Worm (Caenorhabditis elegans) whole organism, young adult: ENCODE data around the gene T10C6.7.
"Not testable (repeated sequence)": the region's sequence is repeated elsewhere in the genome, so short reads cannot be mapped to it uniquely, and the experiment has no call there.

Experiments
- B0035.1 ChIP-seq: sonication (generic microtip); optimal IDR thresholded peaks from 2 replicates; lab custom pipeline; 2016; ENCODE audit warnings: missing genetic modification characterization, mild to moderate bottlenecking, missing compliant biosample characterization, missing genotype, missing genetic modification reagents
- F57C9.4 ChIP-seq: sonication (generic microtip); optimal IDR thresholded peaks from 2 replicates; lab custom pipeline; 2017; ENCODE audit warnings: mild to moderate bottlenecking, missing genetic modification characterization, missing compliant biosample characterization
- Y56A3A.18 ChIP-seq: fragments of 200-800 bp; sonication (Bioruptor generic); IDR thresholded peaks from 2 replicates; pipeline ENCODE4 v1.3.6; 2022; ENCODE audit warnings: missing genetic modification reagents, missing genetic modification characterization, missing compliant biosample characterization
- hrde-1 ChIP-seq: sonication (generic microtip); optimal IDR thresholded peaks from 2 replicates; lab custom pipeline; 2016; ENCODE audit warnings: missing genetic modification characterization, mild to moderate bottlenecking, missing compliant biosample characterization, moderate library complexity, missing genotype, missing genetic modification reagents, borderline replicate concordance
- lsy-27 ChIP-seq: sonication (generic microtip); optimal IDR thresholded peaks from 2 replicates; lab custom pipeline; 2017; ENCODE audit warnings: missing genetic modification characterization, mild to moderate bottlenecking, missing compliant biosample characterization, antibody characterized with exemption, missing genotype, borderline replicate concordance; ENCODE audit not compliant: insufficient read depth
- mes-4 ChIP-seq: sonication (generic microtip); optimal IDR thresholded peaks from 2 replicates; lab custom pipeline; 2016; ENCODE audit warnings: missing genotype, missing genetic modification characterization, missing compliant biosample characterization
- sea-2 ChIP-seq: fragments of 200-800 bp; sonication (Bioruptor generic); IDR thresholded peaks from 2 replicates; pipeline ENCODE4 v1.3.6; 2022; ENCODE audit warnings: missing genetic modification characterization, missing compliant biosample characterization
- zim-3 ChIP-seq: sonication (generic microtip); optimal IDR thresholded peaks from 2 replicates; lab custom pipeline; 2017; ENCODE audit warnings: mild to moderate bottlenecking, missing genetic modification characterization, moderate library complexity, missing compliant biosample characterization

- not testable (repeated sequence) for TF ChIP-seq hrde-1; F57C9.4; B0035.1 (tag; lab: Kevin White, UChicago); lsy-27; Y56A3A.18 (GFP tag; lab: Robert Waterston, UW); mes-4 (tag; lab: Kevin White, UChicago); sea-2; zim-3 (tag; lab: Kevin White, UChicago)
Measured at ce11 chrV:16040140-16040827, 8.8 kb upstream of the T10C6.7 start, which contains the start of the genes his-4 and his-3.
